Fruit fly (Drosophila melanogaster) whole organism, embryonic: Measurements from ENCODE around the gene BRWD3.
A peak's percentile ranks its signal among the peaks of the same experiment; 100 is the strongest.

ENCODE experiments used
- Atf-2 ChIP-seq: fragments of 200-800 bp; sonication (Bioruptor generic); optimal IDR thresholded peaks from 2 replicates; lab custom pipeline; 2016; ENCODE audit warnings: missing biosample characterization, missing genetic modification characterization
- CG10209 ChIP-seq: fragments of 200-800 bp; sonication (Bioruptor generic); optimal IDR thresholded peaks from 3 replicates; lab custom pipeline; 2017; ENCODE audit warnings: missing biosample characterization, mild to moderate bottlenecking, missing genetic modification characterization, missing genetic modification reagents
- CG11504 ChIP-seq: fragments of 200-800 bp; sonication (Bioruptor generic); optimal IDR thresholded peaks from 3 replicates; lab custom pipeline; 2019; ENCODE audit warnings: missing biosample characterization, mild to moderate bottlenecking, missing genetic modification characterization, moderate library complexity
- CG12659 ChIP-seq: fragments of 200-800 bp; sonication (Bioruptor generic); optimal IDR thresholded peaks from 3 replicates; lab custom pipeline; 2017; ENCODE audit warnings: mild to moderate bottlenecking, missing biosample characterization, missing genetic modification reagents, missing genetic modification characterization
- CG14441 ChIP-seq: fragments of 200-800 bp; sonication (Bioruptor generic); IDR thresholded peaks from 2 replicates; pipeline ENCODE4 v1.3.6; 2022; ENCODE audit warnings: missing biosample characterization, missing genetic modification characterization
- CG15269 ChIP-seq: fragments of 200-800 bp; sonication (Bioruptor generic); optimal IDR thresholded peaks from 2 replicates; lab custom pipeline; 2018; ENCODE audit warnings: missing biosample characterization, mild to moderate bottlenecking, missing genetic modification characterization, moderate library complexity
- CG1602 ChIP-seq: fragments of 200-800 bp; sonication (Bioruptor generic); optimal IDR thresholded peaks from 3 replicates; lab custom pipeline; 2016; ENCODE audit warnings: missing biosample characterization, missing genetic modification characterization
- CG1647 ChIP-seq: fragments of 200-800 bp; sonication (Bioruptor generic); optimal IDR thresholded peaks from 3 replicates; lab custom pipeline; 2016; ENCODE audit warnings: missing biosample characterization, missing genetic modification characterization
- CG2199 ChIP-seq: fragments of 200-800 bp; sonication (Bioruptor generic); IDR thresholded peaks from 3 replicates; pipeline ENCODE4 v1.3.6; 2022; ENCODE audit warnings: missing biosample characterization, missing genetic modification characterization
- CG2889 ChIP-seq: fragments of 200-800 bp; sonication (Bioruptor generic); IDR thresholded peaks from 3 replicates; pipeline ENCODE4 v1.3.6; 2022; ENCODE audit warnings: missing biosample characterization, missing genetic modification characterization
- CG30020 ChIP-seq: fragments of 200-800 bp; optimal IDR thresholded peaks from 2 replicates; lab custom pipeline; 2019; ENCODE audit warnings: missing biosample characterization, mild to moderate bottlenecking, missing genetic modification characterization, moderate library complexity
- CG34422 ChIP-seq: fragments of 200-800 bp; sonication (Bioruptor generic); IDR thresholded peaks from 3 replicates; pipeline ENCODE4 v1.3.6; 2022; ENCODE audit warnings: missing biosample characterization, missing genetic modification characterization
- CG4404 ChIP-seq: fragments of 200-800 bp; sonication (Bioruptor generic); IDR thresholded peaks from 2 replicates; pipeline ENCODE4 v1.3.6; 2022; ENCODE audit warnings: missing biosample characterization, missing genetic modification characterization
- CG6689 ChIP-seq: fragments of 200-800 bp; sonication (Bioruptor generic); IDR thresholded peaks from 2 replicates; pipeline ENCODE4 v1.3.6; 2022; ENCODE audit warnings: missing biosample characterization, missing genetic modification characterization
- CG6813 ChIP-seq: fragments of 200-800 bp; sonication (Bioruptor generic); optimal IDR thresholded peaks from 2 replicates; lab custom pipeline; 2017; ENCODE audit warnings: missing biosample characterization, missing genetic modification characterization, mild to moderate bottlenecking, moderate library complexity, missing genetic modification reagents
- CG7839 ChIP-seq: fragments of 200-800 bp; sonication (Bioruptor generic); optimal IDR thresholded peaks from 3 replicates; lab custom pipeline; 2018; ENCODE audit warnings: missing biosample characterization, mild to moderate bottlenecking, missing genetic modification characterization, moderate library complexity
- CG7963 ChIP-seq: fragments of 200-800 bp; sonication (Bioruptor generic); IDR thresholded peaks from 3 replicates; pipeline ENCODE4 v1.3.6; 2022; ENCODE audit warnings: missing biosample characterization, missing genetic modification characterization; ENCODE audit not compliant: partially characterized antibody
- CG8089 ChIP-seq: fragments of 200-800 bp; sonication (Bioruptor generic); optimal IDR thresholded peaks from 3 replicates; lab custom pipeline; 2016; ENCODE audit warnings: missing biosample characterization, missing genetic modification characterization
- CG8765 ChIP-seq: fragments of 200-800 bp; sonication (Bioruptor generic); IDR thresholded peaks from 2 replicates; pipeline ENCODE4 v1.3.6; 2022; ENCODE audit warnings: missing biosample characterization, missing genetic modification characterization
- Dad ChIP-seq: fragments of 200-800 bp; sonication (Bioruptor generic); optimal IDR thresholded peaks from 3 replicates; lab custom pipeline; 2016; ENCODE audit warnings: missing biosample characterization, missing genetic modification characterization
- Dip2 ChIP-seq: fragments of 200-800 bp; sonication (Bioruptor generic); IDR thresholded peaks from 2 replicates; pipeline ENCODE4 v1.3.6; 2022; ENCODE audit warnings: missing biosample characterization, missing genetic modification characterization
- Ets97D ChIP-seq: fragments of 200-800 bp; sonication (Bioruptor generic); optimal IDR thresholded peaks from 3 replicates; lab custom pipeline; 2016; ENCODE audit warnings: missing biosample characterization, missing genetic modification characterization
- Fer1 ChIP-seq: fragments of 200-800 bp; sonication (Bioruptor generic); optimal IDR thresholded peaks from 2 replicates; lab custom pipeline; 2017; ENCODE audit warnings: missing biosample characterization, mild to moderate bottlenecking, missing genetic modification characterization
- MBD-R2 ChIP-seq: fragments of 200-800 bp; sonication (Bioruptor generic); IDR thresholded peaks from 2 replicates; pipeline ENCODE4 v1.3.6; 2022; ENCODE audit warnings: missing biosample characterization, missing genetic modification characterization
- MESR4 ChIP-seq: fragments of 200-800 bp; sonication (Bioruptor generic); optimal IDR thresholded peaks from 2 replicates; lab custom pipeline; 2018; ENCODE audit warnings: missing biosample characterization, mild to moderate bottlenecking, missing genetic modification characterization, moderate library complexity
- Med ChIP-seq: fragments of 200-800 bp; sonication (Bioruptor generic); peaks from one replicate; lab custom pipeline; 2016; ENCODE audit warnings: missing biosample characterization, missing genetic modification characterization, mild to moderate bottlenecking, inconsistent platforms, moderate library complexity
- Mrtf ChIP-seq: fragments of 200-800 bp; sonication (Bioruptor generic); IDR thresholded peaks from 3 replicates; pipeline ENCODE4 v1.3.6; 2022; ENCODE audit warnings: missing biosample characterization, missing genetic modification characterization
- NC2α ChIP-seq: fragments of 200-800 bp; sonication (Bioruptor generic); optimal IDR thresholded peaks from 2 replicates; lab custom pipeline; 2016; ENCODE audit warnings: missing biosample characterization, missing genetic modification characterization
- Six4 ChIP-seq: fragments of 200-800 bp; sonication (Bioruptor generic); optimal IDR thresholded peaks from 2 replicates; lab custom pipeline; 2016; ENCODE audit warnings: missing biosample characterization, missing genetic modification characterization
- ab ChIP-seq: fragments of 200-800 bp; sonication (Bioruptor generic); optimal IDR thresholded peaks from 2 replicates; lab custom pipeline; 2016; ENCODE audit warnings: missing biosample characterization, missing genetic modification characterization
- btn ChIP-seq: fragments of 200-800 bp; sonication (Bioruptor generic); optimal IDR thresholded peaks from 2 replicates; lab custom pipeline; 2016; ENCODE audit warnings: missing biosample characterization, missing genetic modification characterization
- cato ChIP-seq: fragments of 200-800 bp; sonication (Bioruptor generic); optimal IDR thresholded peaks from 2 replicates; lab custom pipeline; 2016; ENCODE audit warnings: missing biosample characterization, missing genetic modification characterization, borderline replicate concordance
- chinmo ChIP-seq: fragments of 200-800 bp; sonication (Bioruptor generic); IDR thresholded peaks from 4 replicates; pipeline ENCODE4 v1.3.6; 2022; ENCODE audit warnings: missing biosample characterization, missing genetic modification characterization; ENCODE audit not compliant: partially characterized antibody
- dpn ChIP-seq, 2 experiments: fragments of 200-800 bp; sonication (Bioruptor generic); optimal IDR thresholded peaks; 3 replicates each; lab custom pipeline; 2016; ENCODE audit warnings: missing biosample characterization in 2 of 2, missing genetic modification characterization in 2 of 2
- fd96Cb ChIP-seq: fragments of 200-800 bp; sonication (Bioruptor generic); optimal IDR thresholded peaks from 2 replicates; lab custom pipeline; 2018; ENCODE audit warnings: missing biosample characterization, mild to moderate bottlenecking, missing genetic modification characterization, moderate library complexity
- lilli ChIP-seq: fragments of 200-800 bp; sonication (Bioruptor generic); optimal IDR thresholded peaks from 3 replicates; lab custom pipeline; 2016; ENCODE audit warnings: missing biosample characterization, missing genetic modification characterization
- lola ChIP-seq, 3 experiments: fragments of >200 bp in 2 of 3; fragments of 200-800 bp in 1 of 3; sonication (Bioruptor generic) in 1 of 3; optimal IDR thresholded peaks; 2 replicates each; lab custom pipeline; 2017 to 2019; ENCODE audit warnings: missing biosample characterization in 3 of 3, missing genetic modification characterization in 3 of 3, mild to moderate bottlenecking in 1 of 3, moderate library complexity in 1 of 3
- nerfin-2 ChIP-seq: fragments of 200-800 bp; sonication (Bioruptor generic); IDR thresholded peaks from 2 replicates; pipeline ENCODE4 v1.3.6; 2022; ENCODE audit warnings: missing biosample characterization, missing genetic modification characterization; ENCODE audit not compliant: partially characterized antibody
- nmo ChIP-seq: fragments of 200-800 bp; sonication (Bioruptor generic); optimal IDR thresholded peaks from 2 replicates; lab custom pipeline; 2018; ENCODE audit warnings: missing biosample characterization, mild to moderate bottlenecking, missing genetic modification characterization, moderate library complexity
- peb ChIP-seq: fragments of 200-800 bp; sonication (Bioruptor generic); IDR thresholded peaks from 2 replicates; pipeline ENCODE4 v1.3.6; 2022; ENCODE audit warnings: missing biosample characterization, missing genetic modification characterization
- pfk ChIP-seq: fragments of 200-800 bp; sonication (Bioruptor generic); optimal IDR thresholded peaks from 2 replicates; lab custom pipeline; 2018; ENCODE audit warnings: missing biosample characterization, mild to moderate bottlenecking, missing genetic modification characterization, moderate library complexity
- row ChIP-seq: fragments of 200-800 bp; sonication (Bioruptor generic); IDR thresholded peaks from 3 replicates; pipeline ENCODE4 v1.3.6; 2022; ENCODE audit warnings: missing biosample characterization, missing genetic modification characterization
- sens-2 ChIP-seq: fragments of 200-800 bp; sonication (Bioruptor generic); IDR thresholded peaks from 2 replicates; pipeline ENCODE4 v1.3.6; 2022; ENCODE audit warnings: missing biosample characterization, missing genetic modification characterization
- sima ChIP-seq: fragments of 200-800 bp; sonication (Bioruptor generic); optimal IDR thresholded peaks from 2 replicates; lab custom pipeline; 2016; ENCODE audit warnings: missing biosample characterization, missing genetic modification characterization
- slou ChIP-seq: fragments of 200-800 bp; sonication (Bioruptor generic); optimal IDR thresholded peaks from 3 replicates; lab custom pipeline; 2016; ENCODE audit warnings: missing biosample characterization, missing genetic modification characterization
- tna ChIP-seq: fragments of 200-800 bp; sonication (Bioruptor generic); IDR thresholded peaks from 2 replicates; pipeline ENCODE4 v1.3.6; 2022; ENCODE audit warnings: missing biosample characterization, missing genetic modification characterization; ENCODE audit not compliant: partially characterized antibody
- trem ChIP-seq: fragments of 200-800 bp; optimal IDR thresholded peaks from 3 replicates; lab custom pipeline; 2019; ENCODE audit warnings: missing biosample characterization, mild to moderate bottlenecking, missing genetic modification characterization, moderate library complexity
- twi ChIP-seq: fragments of 200-800 bp; optimal IDR thresholded peaks from 2 replicates; lab custom pipeline; 2019; ENCODE audit warnings: missing biosample characterization, mild to moderate bottlenecking, missing genetic modification characterization, moderate library complexity
- zfh1 ChIP-seq: fragments of 200-800 bp; sonication (Bioruptor generic); IDR thresholded peaks from 3 replicates; pipeline ENCODE4 v1.3.6; 2022; ENCODE audit warnings: missing biosample characterization, missing genetic modification characterization

BRWD3 gene

DNA sequence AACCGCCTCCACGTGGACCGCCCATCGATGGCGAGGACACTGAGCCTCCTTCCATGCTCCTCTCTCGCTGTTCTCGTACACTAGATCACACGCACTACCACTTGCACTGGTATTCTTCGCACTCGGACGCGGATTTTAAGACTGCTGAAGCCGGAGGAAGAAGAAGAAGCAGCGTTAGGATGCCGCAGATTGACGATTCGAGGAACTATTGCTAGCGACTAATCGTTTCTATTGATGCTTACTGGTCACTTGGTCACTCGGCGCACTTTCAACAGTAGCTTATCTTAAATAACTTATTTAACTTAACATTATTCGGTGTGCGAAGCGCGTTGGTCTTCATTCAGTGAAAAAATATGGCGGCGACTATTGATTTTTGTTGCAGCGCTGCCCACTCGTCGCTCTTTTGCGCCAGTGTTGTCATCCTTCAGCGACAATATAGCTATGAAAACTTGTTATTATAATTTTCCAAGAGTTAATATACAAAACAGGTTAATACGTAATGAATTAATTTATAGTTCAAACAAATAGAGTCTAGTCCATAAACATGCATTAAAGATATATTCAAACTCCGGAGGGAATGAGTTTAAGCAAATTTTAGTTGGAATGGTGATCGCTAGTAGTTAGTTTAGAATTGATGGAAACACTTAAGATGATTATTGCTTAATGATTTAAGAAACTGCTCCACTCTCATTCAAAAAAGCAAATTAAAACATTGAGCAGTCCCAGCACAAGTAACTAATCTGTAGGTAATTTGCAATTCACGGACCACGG, 29.8 kb downstream of the BRWD3 start, which contains the start of the genes CG5746 and CG6454 (continued):
- TF ChIP-seq Fer1 (GFP tag; lab: Kevin White, UChicago) (no peak), CG11504 (no peak), row (GFP tag; lab: Robert Waterston, UW) (peak; percentile 76), NC2α (peak; percentile 29), CG7963 (GFP tag; lab: Robert Waterston, UW) (no peak), CG8089 (GFP tag; lab: Kevin White, UChicago) (peak; percentile 21), Atf-2 (GFP tag; lab: Kevin White, UChicago) (peak; percentile 51), peb (no peak), CG12659 (GFP tag; lab: Kevin White, UChicago) (peak; percentile 83), tna (GFP tag; lab: Robert Waterston, UW) (no peak), CG30020 (tag; lab: Kevin White, UChicago) (peak; percentile 69), nmo (peak; percentile 78), CG2199 (GFP tag; lab: Robert Waterston, UW) (no peak), CG6689 (GFP tag; lab: Robert Waterston, UW) (peak; percentile 52; the same call in 1 of the 2 replicates), ab (GFP tag; lab: Kevin White, UChicago) (no peak), lola (GFP tag; optimal IDR thresholded peaks at IDR 0.05; lab: Kevin White, UChicago) (peak in 1 of 3 experiments; percentile 62), CG6813 (GFP tag; lab: Kevin White, UChicago) (no peak), Med (GFP tag; lab: Kevin White, UChicago) (peak; percentile 64), fd96Cb (tag; lab: Kevin White, UChicago) (peak; percentile 25), CG1647 (peak; percentile 15), chinmo (no peak), Dip2 (no peak), nerfin-2 (no peak), Dad (GFP tag; lab: Kevin White, UChicago) (no peak), MESR4 (GFP tag; lab: Kevin White, UChicago) (peak; percentile 99), CG10209 (GFP tag; lab: Kevin White, UChicago) (no peak), CG7839 (tag; lab: Kevin White, UChicago) (no peak), CG2889 (GFP tag; lab: Robert Waterston, UW) (0 out of 3 replicates have a peak, but pooled peaks have one; percentile 53), CG4404 (GFP tag; lab: Robert Waterston, UW) (no peak), slou (GFP tag; lab: Kevin White, UChicago) (no peak), CG14441 (no peak), Ets97D (GFP tag; lab: Kevin White, UChicago) (peak; percentile 68), btn (no peak), cato (GFP tag; lab: Kevin White, UChicago) (peak; percentile 19), lilli (peak; percentile 76), sens-2 (GFP tag; lab: Robert Waterston, UW) (no peak), zfh1 (GFP tag; lab: Robert Waterston, UW) (peak; percentile 35; the same call in 1 of the 3 replicates), Six4 (GFP tag; lab: Kevin White, UChicago) (peak; percentile 33), CG34422 (GFP tag; lab: Robert Waterston, UW) (peak; percentile 65), MBD-R2 (peak; percentile 55; the same call in 1 of the 2 replicates), trem (tag; lab: Kevin White, UChicago) (peak; percentile 99), CG8765 (GFP tag; lab: Robert Waterston, UW) (peak; percentile 31; the same call in 1 of the 2 replicates), CG15269 (no peak), twi (tag; lab: Kevin White, UChicago) (no peak), Mrtf (GFP tag; lab: Robert Waterston, UW) (no peak), dpn (GFP tag; optimal IDR thresholded peaks at IDR 0.05; lab: Kevin White, UChicago) (peak; percentile 31 to 65), CG1602 (GFP tag; lab: Kevin White, UChicago) (peak; percentile 51), pfk (no peak), sima (GFP tag; lab: Kevin White, UChicago) (peak; percentile 1)
